Worm (Caenorhabditis elegans): ENCODE data around the gene pgp-10.
A peak's percentile ranks its signal among the peaks of the same experiment; 100 is the strongest.

The pgp-10 gene

DNA sequence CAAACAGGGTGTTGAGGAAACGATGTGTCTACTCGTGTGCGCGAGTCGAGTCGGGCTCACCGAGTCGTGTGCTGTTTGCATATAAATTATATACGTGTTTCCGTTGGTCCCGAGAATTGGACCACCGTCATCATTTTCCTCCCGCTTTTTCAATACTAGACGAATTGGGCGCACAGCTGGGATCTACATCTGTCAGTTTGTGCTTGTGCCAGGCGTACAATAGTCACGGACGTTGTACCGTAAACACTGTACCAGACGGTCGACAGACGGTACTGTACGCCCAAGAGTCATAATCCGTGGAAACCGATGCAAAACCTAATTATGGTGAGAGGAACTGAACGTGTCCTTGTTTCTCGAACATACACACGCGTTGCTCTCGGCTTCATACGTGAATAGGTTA is 50.3 kb downstream of the pgp-10 start:
- TF ChIP-seq sem-4 (tag; optimal IDR thresholded peaks at IDR 0.05) = no peak
- no peak for TF ChIP-seq nhr-77 (tag; optimal IDR thresholded peaks at IDR 0.05)
- TF ChIP-seq mab-5 (tag; optimal IDR thresholded peaks at IDR 0.05) = no peak
- no peak for TF ChIP-seq nhr-237 (tag; optimal IDR thresholded peaks at IDR 0.05)
- TF ChIP-seq unc-39 (tag; optimal IDR thresholded peaks at IDR 0.05) = no peak
- no peak for TF ChIP-seq Y55F3AM.14 (GFP tag; optimal IDR thresholded peaks at IDR 0.05)
- TF ChIP-seq elt-3 (tag; optimal IDR thresholded peaks at IDR 0.05) = no peak
- no peak for TF ChIP-seq unc-55 (GFP tag; optimal IDR thresholded peaks at IDR 0.05)
- TF ChIP-seq ceh-82 (tag; optimal IDR thresholded peaks at IDR 0.05) = no peak
- TF ChIP-seq mbf-1 (tag; optimal IDR thresholded peaks at IDR 0.05) = no peak
- no peak for TF ChIP-seq skn-1 (tag; optimal IDR thresholded peaks at IDR 0.05)
- TF ChIP-seq snpc-4 (tag; optimal IDR thresholded peaks at IDR 0.05) = no peak
- TF ChIP-seq egl-27 (tag; optimal IDR thresholded peaks at IDR 0.05) = no peak
- TF ChIP-seq lsy-2 (tag; optimal IDR thresholded peaks at IDR 0.05) = no peak
- no peak for TF ChIP-seq lin-11 (tag; optimal IDR thresholded peaks at IDR 0.05)

DNA sequence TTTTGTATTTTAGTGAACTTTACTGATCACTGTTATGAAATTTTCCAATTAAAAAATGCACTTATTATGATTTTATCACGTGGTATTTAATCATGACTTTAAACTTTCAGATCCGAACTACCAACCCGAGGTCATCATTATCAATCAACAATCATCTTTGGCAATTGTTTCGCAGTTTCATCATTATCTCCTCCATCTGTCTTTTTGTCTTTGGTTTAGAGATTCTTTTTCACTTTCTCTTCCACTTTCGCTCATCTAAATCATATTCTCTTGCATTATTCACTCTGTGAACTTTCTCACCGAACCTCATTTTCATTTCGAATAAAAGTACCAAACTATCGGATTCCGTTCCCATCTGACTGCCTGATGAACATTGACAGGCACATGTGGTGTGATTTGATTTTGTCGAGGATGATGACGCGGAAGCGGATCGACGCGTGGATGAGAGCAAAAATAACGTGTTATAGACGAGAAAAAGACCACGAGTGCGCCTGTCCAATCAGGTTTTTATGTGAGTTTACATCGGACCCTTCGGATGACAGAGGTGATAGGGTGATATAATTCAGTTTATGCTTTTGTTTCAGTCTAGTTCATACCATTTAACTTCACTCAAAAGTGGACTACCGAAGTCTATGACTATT is 51.8 kb downstream of the pgp-10 start:
- TF ChIP-seq aly-2 (tag; optimal IDR thresholded peaks at IDR 0.05) = no peak
- no peak for TF ChIP-seq crh-2 (tag; optimal IDR thresholded peaks at IDR 0.05)
- TF ChIP-seq ama-1 (optimal IDR thresholded peaks at IDR 0.05) = no peak
- TF ChIP-seq nhr-129 (tag; optimal IDR thresholded peaks at IDR 0.05) = peak; percentile 50
- no peak for TF ChIP-seq ztf-4 (tag; optimal IDR thresholded peaks at IDR 0.05)
- TF ChIP-seq C34F6.9 (tag; optimal IDR thresholded peaks at IDR 0.05) = peak; percentile 10
- no peak for TF ChIP-seq lin-39 (tag; optimal IDR thresholded peaks at IDR 0.05)
- peak; percentile 93 for TF ChIP-seq blmp-1 (tag; optimal IDR thresholded peaks at IDR 0.05; ENCODE audit: insufficient read depth)
- peak; percentile 35 for TF ChIP-seq sma-9 (GFP tag; optimal IDR thresholded peaks at IDR 0.05)
- no peak for TF ChIP-seq sma-9 (tag; optimal IDR thresholded peaks at IDR 0.05)
- TF ChIP-seq ZK546.5 (tag; optimal IDR thresholded peaks at IDR 0.05) = no peak

DNA sequence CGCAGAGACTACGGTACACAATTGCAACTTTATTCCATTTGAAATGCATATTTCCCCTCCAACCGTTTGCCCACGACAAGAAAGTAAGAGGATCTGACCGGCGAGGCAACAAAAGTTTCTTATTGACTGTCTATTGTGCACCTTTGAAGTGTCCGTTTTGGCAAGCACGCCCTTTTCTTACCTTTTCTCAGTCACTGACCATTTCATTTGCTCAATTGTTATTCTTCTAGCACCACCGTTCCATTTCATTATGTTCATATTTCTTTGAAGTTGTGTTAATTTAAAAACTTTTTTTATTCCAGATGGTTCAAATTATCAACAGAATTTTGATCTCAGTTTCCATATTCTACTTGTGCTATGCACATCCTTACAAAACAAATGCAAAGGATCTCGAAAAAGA is 52.6 kb downstream of the pgp-10 start, which contains the start of gene spp-22:
Gene spp-22, plus strand, starts transcription at position 301 of the 400 bp plus-strand sequence.
- TF ChIP-seq snpc-4 (tag; optimal IDR thresholded peaks at IDR 0.05) (no peak), nhr-6 (tag; optimal IDR thresholded peaks at IDR 0.05) (no peak), lin-11 (tag; optimal IDR thresholded peaks at IDR 0.05) (no peak), R02D3.7 (tag; optimal IDR thresholded peaks at IDR 0.05) (no peak), unc-55 (GFP tag; optimal IDR thresholded peaks at IDR 0.05) (no peak), ceh-16 (tag; optimal IDR thresholded peaks at IDR 0.05) (no peak), ztf-1 (GFP tag; conservative IDR thresholded peaks at IDR 0.05) (no peak), alr-1 (tag; optimal IDR thresholded peaks at IDR 0.05) (no peak)
